Fruit fly (Drosophila melanogaster) whole organism, embryonic: Measurements from ENCODE around the gene Syx13.

ENCODE experiments used
- ATbp ChIP-seq: fragments of 200-800 bp; sonication (Bioruptor generic); optimal IDR thresholded peaks from 2 replicates; lab custom pipeline; 2017; ENCODE audit warnings: missing biosample characterization, mild to moderate bottlenecking, missing genetic modification characterization, missing genetic modification reagents
- Bteb2 ChIP-seq: fragments of 200-800 bp; sonication (Bioruptor generic); optimal IDR thresholded peaks from 2 replicates; lab custom pipeline; 2016; ENCODE audit warnings: missing biosample characterization, missing genetic modification characterization
- CG10147 ChIP-seq: fragments of 200-800 bp; sonication (Bioruptor generic); optimal IDR thresholded peaks from 2 replicates; lab custom pipeline; 2019; ENCODE audit warnings: missing biosample characterization, mild to moderate bottlenecking, missing genetic modification characterization, moderate library complexity
- CG11398 ChIP-seq: fragments of 200-800 bp; sonication (Bioruptor generic); optimal IDR thresholded peaks from 2 replicates; lab custom pipeline; 2016; ENCODE audit warnings: missing biosample characterization, missing genetic modification characterization
- CG12659 ChIP-seq: fragments of 200-800 bp; sonication (Bioruptor generic); optimal IDR thresholded peaks from 3 replicates; lab custom pipeline; 2017; ENCODE audit warnings: mild to moderate bottlenecking, missing biosample characterization, missing genetic modification reagents, missing genetic modification characterization
- CG13296 ChIP-seq: fragments of 200-800 bp; sonication (Bioruptor generic); optimal IDR thresholded peaks from 3 replicates; lab custom pipeline; 2018; ENCODE audit warnings: missing biosample characterization, mild to moderate bottlenecking, missing genetic modification characterization
- CG15514 ChIP-seq: fragments of 200-800 bp; sonication (Bioruptor generic); optimal IDR thresholded peaks from 3 replicates; lab custom pipeline; 2017; ENCODE audit warnings: missing biosample characterization, missing genetic modification characterization, mild to moderate bottlenecking, moderate library complexity, missing genetic modification reagents
- CG17568 ChIP-seq: fragments of 200-800 bp; sonication (Bioruptor generic); optimal IDR thresholded peaks from 2 replicates; lab custom pipeline; 2018; ENCODE audit warnings: missing biosample characterization, mild to moderate bottlenecking, missing genetic modification characterization, moderate library complexity
- CG2199 ChIP-seq: fragments of 200-800 bp; sonication (Bioruptor generic); IDR thresholded peaks from 3 replicates; pipeline ENCODE4 v1.3.6; 2022; ENCODE audit warnings: missing biosample characterization, missing genetic modification characterization
- CG2889 ChIP-seq: fragments of 200-800 bp; sonication (Bioruptor generic); IDR thresholded peaks from 3 replicates; pipeline ENCODE4 v1.3.6; 2022; ENCODE audit warnings: missing biosample characterization, missing genetic modification characterization
- CG31224 ChIP-seq: fragments of 200-800 bp; sonication (Bioruptor generic); IDR thresholded peaks from 2 replicates; pipeline ENCODE4 v1.3.6; 2022; ENCODE audit warnings: missing biosample characterization, missing genetic modification characterization
- CG3407 ChIP-seq: fragments of 200-800 bp; sonication (Bioruptor generic); optimal IDR thresholded peaks from 2 replicates; lab custom pipeline; 2018; ENCODE audit warnings: missing biosample characterization, mild to moderate bottlenecking, missing genetic modification characterization
- CG3726 ChIP-seq: fragments of 200-800 bp; sonication (Bioruptor generic); IDR thresholded peaks from 3 replicates; pipeline ENCODE4, ENCODE4 v1.3.6; 2022; ENCODE audit warnings: missing biosample characterization, missing genetic modification characterization
- CG43689 ChIP-seq: fragments of 200-800 bp; sonication (Bioruptor generic); IDR thresholded peaks from 2 replicates; pipeline ENCODE4 v1.3.6; 2022; ENCODE audit warnings: missing biosample characterization, missing genetic modification characterization
- CG6272 ChIP-seq: fragments of 200-800 bp; sonication (Bioruptor generic); IDR thresholded peaks from 2 replicates; pipeline ENCODE4 v1.3.6; 2022; ENCODE audit warnings: missing biosample characterization, missing genetic modification characterization
- CG6689 ChIP-seq: fragments of 200-800 bp; sonication (Bioruptor generic); IDR thresholded peaks from 2 replicates; pipeline ENCODE4 v1.3.6; 2022; ENCODE audit warnings: missing biosample characterization, missing genetic modification characterization
- CG7271 ChIP-seq: fragments of 200-800 bp; sonication (Bioruptor generic); optimal IDR thresholded peaks from 2 replicates; lab custom pipeline; 2018; ENCODE audit warnings: missing biosample characterization, mild to moderate bottlenecking, missing genetic modification characterization, moderate library complexity
- D19A ChIP-seq: fragments of 200-800 bp; optimal IDR thresholded peaks from 3 replicates; lab custom pipeline; 2019; ENCODE audit warnings: missing biosample characterization, mild to moderate bottlenecking, missing genetic modification characterization, moderate library complexity
- Doc2 ChIP-seq: fragments of 200-800 bp; sonication (Bioruptor generic); IDR thresholded peaks from 2 replicates; pipeline ENCODE4 v1.3.6; 2022; ENCODE audit warnings: missing biosample characterization, missing genetic modification characterization
- Hmr ChIP-seq: fragments of 200-800 bp; sonication (Bioruptor generic); optimal IDR thresholded peaks from 3 replicates; lab custom pipeline; 2017; ENCODE audit warnings: mild to moderate bottlenecking, missing biosample characterization, missing genetic modification reagents, missing genetic modification characterization
- Hr51 ChIP-seq, 2 experiments: fragments of 200-800 bp; sonication (Bioruptor generic); optimal IDR thresholded peaks; 2 replicates in 1 of 2; 3 replicates in 1 of 2; lab custom pipeline; 2016 to 2018; ENCODE audit warnings: missing biosample characterization in 2 of 2, missing genetic modification characterization in 2 of 2, mild to moderate bottlenecking in 1 of 2, moderate library complexity in 1 of 2
- ara ChIP-seq: fragments of 200-800 bp; sonication (Bioruptor generic); IDR thresholded peaks from 2 replicates; pipeline ENCODE4 v1.3.6; 2022; ENCODE audit warnings: missing biosample characterization, missing genetic modification characterization
- bbx ChIP-seq: fragments of 200-800 bp; sonication (Bioruptor generic); IDR thresholded peaks from 2 replicates; pipeline ENCODE4 v1.3.6; 2022; ENCODE audit warnings: missing biosample characterization, missing genetic modification characterization; ENCODE audit not compliant: partially characterized antibody
- bsh ChIP-seq, 2 experiments: fragments of 200-800 bp; sonication (Bioruptor generic); optimal IDR thresholded peaks; 2 replicates each; lab custom pipeline; 2017 to 2018; ENCODE audit warnings: mild to moderate bottlenecking in 2 of 2, missing biosample characterization in 2 of 2, missing genetic modification characterization in 2 of 2, moderate library complexity in 1 of 2
- crol ChIP-seq: fragments of 200-800 bp; sonication (Bioruptor generic); IDR thresholded peaks from 2 replicates; pipeline ENCODE4 v1.3.6; 2022; ENCODE audit warnings: missing biosample characterization, missing genetic modification characterization
- dati ChIP-seq: fragments of 200-800 bp; sonication (Bioruptor generic); IDR thresholded peaks from 2 replicates; pipeline ENCODE4 v1.3.6; 2022; ENCODE audit warnings: missing biosample characterization, missing genetic modification characterization
- emc ChIP-seq: fragments of 200-800 bp; sonication (Bioruptor generic); optimal IDR thresholded peaks from 2 replicates; lab custom pipeline; 2016; ENCODE audit warnings: missing biosample characterization, missing genetic modification characterization
- ems ChIP-seq: fragments of 200-800 bp; sonication (Bioruptor generic); optimal IDR thresholded peaks from 3 replicates; lab custom pipeline; 2016; ENCODE audit warnings: missing biosample characterization, missing genetic modification characterization
- gce ChIP-seq: fragments of 200-800 bp; sonication (Bioruptor generic); IDR thresholded peaks from 3 replicates; pipeline ENCODE4 v1.3.6; 2022; ENCODE audit warnings: missing biosample characterization, missing genetic modification characterization
- gro ChIP-seq: fragments of 200-800 bp; sonication (Bioruptor generic); optimal IDR thresholded peaks from 2 replicates; lab custom pipeline; 2016; ENCODE audit warnings: missing biosample characterization, missing genetic modification characterization
- gsb ChIP-seq: fragments of 200-800 bp; sonication (Bioruptor generic); IDR thresholded peaks from 2 replicates; pipeline ENCODE4 v1.3.6; 2022; ENCODE audit warnings: missing biosample characterization, missing genetic modification characterization
- hkb ChIP-seq, 2 experiments: fragments of 200-800 bp in 1 of 2; fragments of >200 bp in 1 of 2; sonication (Bioruptor generic) in 1 of 2; IDR thresholded peaks in 1 of 2; optimal IDR thresholded peaks in 1 of 2; 2 replicates each; pipeline versions ENCODE4 v1.3.6 to Lab custom; 2017 to 2022; ENCODE audit warnings: missing biosample characterization in 1 of 2, missing genetic modification characterization in 1 of 2
- kay ChIP-seq: fragments of 200-800 bp; sonication (Bioruptor generic); optimal IDR thresholded peaks from 2 replicates; lab custom pipeline; 2016; ENCODE audit warnings: missing biosample characterization, missing genetic modification characterization
- ken ChIP-seq: fragments of 200-800 bp; sonication (Bioruptor generic); IDR thresholded peaks from 3 replicates; pipeline ENCODE4 v1.3.6; 2022; ENCODE audit warnings: missing biosample characterization, missing genetic modification characterization
- lab ChIP-seq: fragments of 200-800 bp; sonication (Bioruptor generic); optimal IDR thresholded peaks from 3 replicates; lab custom pipeline; 2017; ENCODE audit warnings: missing biosample characterization, missing genetic modification characterization, mild to moderate bottlenecking, moderate library complexity, missing genetic modification reagents
- lbe ChIP-seq: fragments of 200-800 bp; sonication (Bioruptor generic); optimal IDR thresholded peaks from 2 replicates; lab custom pipeline; 2016; ENCODE audit warnings: missing biosample characterization, mild to moderate bottlenecking, missing genetic modification characterization
- lola ChIP-seq, 3 experiments: fragments of >200 bp in 2 of 3; fragments of 200-800 bp in 1 of 3; sonication (Bioruptor generic) in 1 of 3; optimal IDR thresholded peaks; 2 replicates each; lab custom pipeline; 2017 to 2019; ENCODE audit warnings: missing biosample characterization in 3 of 3, missing genetic modification characterization in 3 of 3, mild to moderate bottlenecking in 1 of 3, moderate library complexity in 1 of 3
- nerfin-1 ChIP-seq: fragments of 200-800 bp; sonication (Bioruptor generic); optimal IDR thresholded peaks from 3 replicates; lab custom pipeline; 2019; ENCODE audit warnings: missing biosample characterization, mild to moderate bottlenecking, missing genetic modification characterization, moderate library complexity
- oc ChIP-seq: fragments of 200-800 bp; sonication (Bioruptor generic); optimal IDR thresholded peaks from 2 replicates; lab custom pipeline; 2018; ENCODE audit warnings: missing biosample characterization, mild to moderate bottlenecking, missing genetic modification characterization, moderate library complexity
- pnt ChIP-seq: fragments of 200-800 bp; sonication (Bioruptor generic); optimal IDR thresholded peaks from 3 replicates; lab custom pipeline; 2016; ENCODE audit warnings: missing biosample characterization, missing genetic modification characterization
- pros ChIP-seq: fragments of 200-800 bp; sonication (Bioruptor generic); optimal IDR thresholded peaks from 3 replicates; lab custom pipeline; 2019; ENCODE audit warnings: missing biosample characterization, mild to moderate bottlenecking, missing genetic modification characterization, moderate library complexity
- sens ChIP-seq: fragments of 200-800 bp; sonication (Bioruptor generic); peaks from one replicate; lab custom pipeline; 2016; ENCODE audit warnings: missing biosample characterization, missing genetic modification characterization
- seq ChIP-seq: fragments of 200-800 bp; sonication (Bioruptor generic); IDR thresholded peaks from 2 replicates; pipeline ENCODE4 v1.3.6; 2022; ENCODE audit warnings: missing biosample characterization, missing genetic modification characterization
- sob ChIP-seq: fragments of 200-800 bp; sonication (Bioruptor generic); IDR thresholded peaks from 2 replicates; pipeline ENCODE4 v1.3.6; 2022; ENCODE audit warnings: missing biosample characterization, missing genetic modification characterization
- tap ChIP-seq: fragments of 200-800 bp; optimal IDR thresholded peaks from 3 replicates; lab custom pipeline; 2019; ENCODE audit warnings: missing biosample characterization, mild to moderate bottlenecking, missing genetic modification characterization, moderate library complexity
- tna ChIP-seq: fragments of 200-800 bp; sonication (Bioruptor generic); IDR thresholded peaks from 2 replicates; pipeline ENCODE4 v1.3.6; 2022; ENCODE audit warnings: missing biosample characterization, missing genetic modification characterization; ENCODE audit not compliant: partially characterized antibody
- toy ChIP-seq: fragments of 200-800 bp; sonication (Bioruptor generic); IDR thresholded peaks from 2 replicates; pipeline ENCODE4 v1.3.6; 2022; ENCODE audit warnings: missing biosample characterization, missing genetic modification characterization
- trh ChIP-seq: fragments of 200-800 bp; sonication (Bioruptor generic); optimal IDR thresholded peaks from 2 replicates; lab custom pipeline; 2016; ENCODE audit warnings: missing biosample characterization, missing genetic modification characterization
- vvl ChIP-seq: fragments of 200-800 bp; sonication (Bioruptor generic); IDR thresholded peaks from 2 replicates; pipeline ENCODE4 v1.3.6; 2022; ENCODE audit warnings: missing biosample characterization, missing genetic modification characterization

The Syx13 gene

DNA sequence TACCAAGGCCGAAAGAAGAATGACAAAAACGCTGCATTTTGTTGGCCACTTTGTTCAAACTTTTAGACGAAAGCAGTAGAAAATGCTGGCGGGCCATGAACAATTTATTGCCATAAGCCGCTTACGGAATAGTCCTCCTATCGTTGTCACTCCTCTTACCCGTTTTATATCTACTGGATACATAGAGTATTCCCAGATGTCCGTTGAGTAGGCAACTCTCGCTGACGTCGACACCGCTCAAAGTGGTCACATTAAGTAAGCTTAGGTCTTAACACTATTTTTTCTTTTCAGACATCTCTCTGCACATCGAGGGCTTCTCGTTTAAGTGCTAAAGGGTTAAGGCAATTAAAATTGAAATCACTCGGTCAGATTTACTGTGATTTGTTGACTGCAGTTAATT lies 39.2 kb downstream of the Syx13 start:
- TF ChIP-seq oc (tag; lab: Kevin White, UChicago) (peak; percentile 92), CG15514 (GFP tag; lab: Kevin White, UChicago) (no peak), gsb (GFP tag; lab: Robert Waterston, UW) (no peak), tna (GFP tag; lab: Robert Waterston, UW) (no peak), emc (no peak), sens (GFP tag; lab: Kevin White, UChicago) (peak; percentile 14), bsh (GFP tag; optimal IDR thresholded peaks at IDR 0.05; lab: Kevin White, UChicago) (no peak), ara (0 out of 2 replicates have a peak, but pooled peaks have one; percentile 18)

DNA sequence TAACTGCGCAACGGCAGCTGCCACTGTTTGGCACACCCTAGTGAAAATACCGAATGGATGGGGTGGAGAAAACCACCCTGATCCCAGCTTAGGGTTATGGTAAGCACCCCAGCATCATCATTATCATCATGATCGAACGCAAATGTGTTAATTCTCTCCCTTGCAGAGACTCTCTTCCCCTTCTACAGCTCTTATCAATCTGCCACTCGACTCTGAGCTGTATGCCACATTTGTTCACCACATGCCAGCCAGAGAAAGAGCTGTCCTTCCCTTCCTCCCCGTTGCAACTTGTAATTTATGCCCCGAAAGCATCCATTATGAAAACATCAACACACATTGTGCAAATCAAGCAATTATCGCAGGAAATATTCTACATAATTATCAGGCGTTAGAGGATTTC lies 40.2 kb downstream of the Syx13 start:
- TF ChIP-seq CG13296 (GFP tag; lab: Kevin White, UChicago): no peak
- no peak for TF ChIP-seq D19A (tag; lab: Kevin White, UChicago)
- no peak for TF ChIP-seq gro (GFP tag; lab: Kevin White, UChicago)
- TF ChIP-seq Doc2 (GFP tag; lab: Robert Waterston, UW): no peak
- TF ChIP-seq CG31224 (GFP tag; lab: Robert Waterston, UW): no peak
- no peak for TF ChIP-seq lola (GFP tag; optimal IDR thresholded peaks at IDR 0.05; lab: Kevin White, UChicago)
- TF ChIP-seq trh: no peak
- TF ChIP-seq CG12659 (GFP tag; lab: Kevin White, UChicago): no peak
- no peak for TF ChIP-seq CG2889 (GFP tag; lab: Robert Waterston, UW)
- TF ChIP-seq CG2199 (GFP tag; lab: Robert Waterston, UW): no peak
- TF ChIP-seq pnt (GFP tag; lab: Kevin White, UChicago): no peak
- TF ChIP-seq CG3407 (GFP tag; lab: Kevin White, UChicago): no peak
- no peak for TF ChIP-seq Hr51 (GFP tag; optimal IDR thresholded peaks at IDR 0.05; lab: Kevin White, UChicago)
- TF ChIP-seq crol (GFP tag; lab: Robert Waterston, UW): 0 out of 2 replicates have a peak, but pooled peaks have one; percentile 22
- TF ChIP-seq vvl (GFP tag; lab: Robert Waterston, UW): peak; percentile 43; the same call in 1 of the 2 replicates
- TF ChIP-seq Hmr (GFP tag; lab: Kevin White, UChicago): no peak
- no peak for TF ChIP-seq CG11398 (GFP tag; lab: Kevin White, UChicago)
- no peak for TF ChIP-seq sob (GFP tag; lab: Robert Waterston, UW)
- TF ChIP-seq ken (GFP tag; lab: Robert Waterston, UW): no peak
- TF ChIP-seq bbx: peak; percentile 12; the same call in 1 of the 2 replicates
- no peak for TF ChIP-seq Bteb2 (GFP tag; lab: Kevin White, UChicago)
- no peak for TF ChIP-seq dati (GFP tag; lab: Robert Waterston, UW)
- peak; percentile 61 for TF ChIP-seq CG17568 (GFP tag; lab: Kevin White, UChicago)
- TF ChIP-seq CG6689 (GFP tag; lab: Robert Waterston, UW): no peak
- peak; percentile 69 for TF ChIP-seq oc (tag; lab: Kevin White, UChicago)
- TF ChIP-seq CG10147 (GFP tag; lab: Kevin White, UChicago): no peak
- TF ChIP-seq lbe (GFP tag; lab: Kevin White, UChicago): no peak
- TF ChIP-seq gce (GFP tag; lab: Robert Waterston, UW): no peak
- TF ChIP-seq ems (GFP tag; lab: Kevin White, UChicago): no peak
- 0 out of 2 replicates have a peak, but pooled peaks have one; percentile 23 for TF ChIP-seq seq (GFP tag; lab: Robert Waterston, UW)
- TF ChIP-seq kay (GFP tag; lab: Kevin White, UChicago): no peak
- no peak for TF ChIP-seq toy (GFP tag; lab: Robert Waterston, UW)
- TF ChIP-seq hkb (optimal IDR thresholded peaks at IDR 0.05; lab: Kevin White, UChicago): no peak
- TF ChIP-seq hkb (GFP tag; IDR thresholded peaks at IDR 0.05; lab: Robert Waterston, UW): no peak
- TF ChIP-seq CG6272: no peak
- TF ChIP-seq lab (GFP tag; lab: Kevin White, UChicago): no peak
- no peak for TF ChIP-seq CG7271 (tag; lab: Kevin White, UChicago)
- TF ChIP-seq nerfin-1 (tag; lab: Kevin White, UChicago): peak; percentile 18
- TF ChIP-seq CG43689 (GFP tag; lab: Robert Waterston, UW): no peak
- no peak for TF ChIP-seq CG3726 (GFP tag; lab: Robert Waterston, UW)
- no peak for TF ChIP-seq ATbp (GFP tag; lab: Kevin White, UChicago)
- peak; percentile 46 for TF ChIP-seq tap
- peak; percentile 83 for TF ChIP-seq pros (GFP tag; lab: Kevin White, UChicago)
